Worm (Caenorhabditis elegans) whole organism, midembryonic: ENCODE results near the gene lgc-43.

ENCODE experiments used
- T22C8.4 ChIP-seq: fragments of 200-800 bp; sonication (Bioruptor generic); IDR thresholded peaks from 2 replicates; pipeline ENCODE4 v1.3.6; 2022; ENCODE audit warnings: missing genetic modification characterization, missing compliant biosample characterization
- cog-1 ChIP-seq: sonication (generic microtip); optimal IDR thresholded peaks from 2 replicates; lab custom pipeline; 2016; ENCODE audit warnings: missing genetic modification characterization, missing compliant biosample characterization
- flt-1 ChIP-seq: fragments of 200-800 bp; sonication (Bioruptor generic); IDR thresholded peaks from 2 replicates; pipeline ENCODE4 v1.3.6; 2022; ENCODE audit warnings: missing genetic modification characterization, missing compliant biosample characterization
- klf-2 ChIP-seq: fragments of 200-800 bp; sonication (Bioruptor generic); conservative IDR thresholded peaks from 2 replicates; pipeline ENCODE4 v1.3.6; 2022; ENCODE audit warnings: missing genetic modification reagents, missing genetic modification characterization, missing compliant biosample characterization
- med-1 ChIP-seq: sonication (generic microtip); optimal IDR thresholded peaks from 2 replicates; lab custom pipeline; 2017; ENCODE audit warnings: missing genetic modification characterization, mild to moderate bottlenecking, missing compliant biosample characterization, antibody characterized with exemption, missing genetic modification reagents; ENCODE audit not compliant: insufficient read depth
- ref-1 ChIP-seq: fragments of 200-800 bp; sonication (Bioruptor generic); conservative IDR thresholded peaks from 2 replicates; pipeline ENCODE4 v1.3.6; 2022; ENCODE audit warnings: missing genetic modification reagents, missing genetic modification characterization, missing compliant biosample characterization
- tab-1 ChIP-seq: fragments of 200-800 bp; sonication (Bioruptor generic); IDR thresholded peaks from 2 replicates; pipeline ENCODE4 v1.3.6; 2022; ENCODE audit warnings: missing genetic modification characterization, missing compliant biosample characterization
- ztf-23 ChIP-seq: fragments of 200-800 bp; sonication (Bioruptor generic); IDR thresholded peaks from 2 replicates; pipeline ENCODE4 v1.3.6; 2022; ENCODE audit warnings: missing genetic modification reagents, missing genetic modification characterization, missing compliant biosample characterization
- ztf-29 ChIP-seq: fragments of 200-800 bp; sonication (Bioruptor generic); IDR thresholded peaks from 2 replicates; pipeline ENCODE4 v1.3.6; 2022; ENCODE audit warnings: missing genetic modification reagents, missing genetic modification characterization, missing compliant biosample characterization

lgc-43 gene

DNA sequence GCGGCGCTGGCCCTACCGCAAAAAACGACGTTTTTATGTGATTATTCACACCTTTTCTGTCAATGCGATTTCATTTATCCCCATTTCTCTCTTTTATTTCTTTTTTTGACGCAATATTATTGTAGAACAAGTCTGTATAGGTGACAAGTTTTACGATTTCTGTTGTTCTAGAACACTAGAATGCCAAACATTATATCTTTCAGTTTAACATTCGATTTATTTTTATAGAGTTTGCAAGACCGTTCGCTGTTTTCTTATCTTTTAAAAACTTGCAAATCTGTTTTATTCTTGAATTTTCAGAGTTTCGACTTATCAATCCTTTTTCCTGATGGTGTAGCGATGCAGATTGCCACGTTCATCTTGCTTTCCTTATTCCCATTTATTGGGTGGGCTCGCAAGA lies 2.4 kb upstream of the lgc-43 start, which contains the start of gene efn-2:
Gene efn-2, plus strand, starts transcription at position 301 of the 400 bp plus-strand sequence.
- no peak for TF ChIP-seq tab-1 (GFP tag; lab: Robert Waterston, UW)
- TF ChIP-seq cog-1 (tag; lab: Kevin White, UChicago), result no peak
- no peak for TF ChIP-seq ztf-29
- TF ChIP-seq klf-2 (GFP tag; lab: Robert Waterston, UW), result no peak
- no peak for TF ChIP-seq ztf-23 (GFP tag; lab: Robert Waterston, UW)
- no peak for TF ChIP-seq med-1
- no peak for TF ChIP-seq ref-1 (GFP tag; lab: Robert Waterston, UW)
- TF ChIP-seq flt-1 (GFP tag; lab: Robert Waterston, UW), result no peak
- TF ChIP-seq T22C8.4, result no peak

- TF ChIP-seq tab-1 (GFP tag; lab: Robert Waterston, UW), result no peak
- no peak for TF ChIP-seq T22C8.4
- TF ChIP-seq ztf-29, result no peak
- TF ChIP-seq ref-1 (GFP tag; lab: Robert Waterston, UW), result no peak
- no peak for TF ChIP-seq flt-1 (GFP tag; lab: Robert Waterston, UW)
- no peak for TF ChIP-seq med-1
- TF ChIP-seq klf-2 (GFP tag; lab: Robert Waterston, UW), result no peak
- no peak for TF ChIP-seq ztf-23 (GFP tag; lab: Robert Waterston, UW)
- no peak for TF ChIP-seq cog-1 (tag; lab: Kevin White, UChicago)
These were observed 1.8 kb upstream of the lgc-43 start for ce11 chrIV:10576624-10577023.

ce11 chrIV:10577600-10577999 lies 867 bp upstream of the lgc-43 start:
- TF ChIP-seq klf-2 (GFP tag; lab: Robert Waterston, UW), result no peak
- no peak for TF ChIP-seq ztf-23 (GFP tag; lab: Robert Waterston, UW)
- TF ChIP-seq cog-1 (tag; lab: Kevin White, UChicago), result no peak
- TF ChIP-seq tab-1 (GFP tag; lab: Robert Waterston, UW), result no peak
- no peak for TF ChIP-seq med-1
- no peak for TF ChIP-seq flt-1 (GFP tag; lab: Robert Waterston, UW)
- no peak for TF ChIP-seq ztf-29

- TF ChIP-seq T22C8.4 (no peak), ztf-29 (no peak), klf-2 (GFP tag; lab: Robert Waterston, UW) (no peak), ref-1 (GFP tag; lab: Robert Waterston, UW) (no peak), tab-1 (GFP tag; lab: Robert Waterston, UW) (no peak), flt-1 (GFP tag; lab: Robert Waterston, UW) (no peak), ztf-23 (GFP tag; lab: Robert Waterston, UW) (no peak), cog-1 (tag; lab: Kevin White, UChicago) (no peak), med-1 (no peak)
These were observed 5.8 kb downstream of the lgc-43 start, which contains the start of gene oac-8 for ce11 chrIV:10584237-10584636. Gene oac-8, plus strand, starts transcription at chrIV:10584537.

DNA sequence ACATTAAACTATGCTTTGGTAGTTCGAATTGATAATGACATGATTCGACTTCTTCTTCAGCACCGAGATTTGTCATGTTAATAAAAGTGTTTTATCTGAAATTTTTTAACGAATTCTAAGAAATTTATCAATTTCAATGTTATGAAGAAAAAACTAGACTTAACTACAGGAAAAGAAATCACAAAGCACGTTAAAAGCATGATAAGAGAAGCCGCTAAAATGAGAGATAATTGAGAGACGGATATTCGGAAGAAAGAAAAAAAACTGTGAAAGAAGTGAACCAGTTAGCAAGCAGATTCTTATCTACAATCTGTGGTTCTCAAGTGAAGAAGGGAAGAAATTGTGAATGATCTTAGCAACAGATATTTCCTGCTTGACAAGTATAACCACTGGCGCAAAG lies 10.6 kb downstream of the lgc-43 start, which contains the start of gene C43F9.4:
Gene C43F9.4, minus strand, starts transcription at position 101 of the 400 bp plus-strand sequence.
- TF ChIP-seq med-1 (no peak), cog-1 (tag; lab: Kevin White, UChicago) (no peak)

- TF ChIP-seq T22C8.4 (no peak), cog-1 (tag; lab: Kevin White, UChicago) (no peak), tab-1 (GFP tag; lab: Robert Waterston, UW) (no peak), flt-1 (GFP tag; lab: Robert Waterston, UW) (no peak), ztf-29 (no peak), klf-2 (GFP tag; lab: Robert Waterston, UW) (no peak), ztf-23 (GFP tag; lab: Robert Waterston, UW) (no peak), ref-1 (GFP tag; lab: Robert Waterston, UW) (no peak), med-1 (no peak)
These were observed 12.2 kb downstream of the lgc-43 start, which contains the start of the genes C43F9.5 and nkb-2 for ce11 chrIV:10590649-10591048. Gene C43F9.5, minus strand, starts transcription at chrIV:10590749. Gene nkb-2, plus strand, starts transcription at chrIV:10590925.

- TF ChIP-seq tab-1 (GFP tag; lab: Robert Waterston, UW) (no peak), med-1 (no peak), klf-2 (GFP tag; lab: Robert Waterston, UW) (no peak), T22C8.4 (no peak), cog-1 (tag; lab: Kevin White, UChicago) (no peak), ref-1 (GFP tag; lab: Robert Waterston, UW) (no peak), ztf-29 (no peak), flt-1 (GFP tag; lab: Robert Waterston, UW) (no peak), ztf-23 (GFP tag; lab: Robert Waterston, UW) (no peak)
These were observed 15.1 kb downstream of the lgc-43 start, which contains the start of gene C43F9.7 for ce11 chrIV:10593570-10593969. Gene C43F9.7, minus strand, starts transcription at chrIV:10593670.

ce11 chrIV:10596505-10596904 lies 18.0 kb downstream of the lgc-43 start, which contains the start of gene C43F9.11:
Gene C43F9.11, plus strand, starts transcription at chrIV:10596805.
- no peak for TF ChIP-seq ztf-23 (GFP tag; lab: Robert Waterston, UW)
- no peak for TF ChIP-seq klf-2 (GFP tag; lab: Robert Waterston, UW)
- TF ChIP-seq flt-1 (GFP tag; lab: Robert Waterston, UW), result no peak
- no peak for TF ChIP-seq cog-1 (tag; lab: Kevin White, UChicago)
- TF ChIP-seq med-1, result no peak
- no peak for TF ChIP-seq ref-1 (GFP tag; lab: Robert Waterston, UW)
- no peak for TF ChIP-seq T22C8.4
- TF ChIP-seq ztf-29, result no peak
- TF ChIP-seq tab-1 (GFP tag; lab: Robert Waterston, UW), result no peak

DNA sequence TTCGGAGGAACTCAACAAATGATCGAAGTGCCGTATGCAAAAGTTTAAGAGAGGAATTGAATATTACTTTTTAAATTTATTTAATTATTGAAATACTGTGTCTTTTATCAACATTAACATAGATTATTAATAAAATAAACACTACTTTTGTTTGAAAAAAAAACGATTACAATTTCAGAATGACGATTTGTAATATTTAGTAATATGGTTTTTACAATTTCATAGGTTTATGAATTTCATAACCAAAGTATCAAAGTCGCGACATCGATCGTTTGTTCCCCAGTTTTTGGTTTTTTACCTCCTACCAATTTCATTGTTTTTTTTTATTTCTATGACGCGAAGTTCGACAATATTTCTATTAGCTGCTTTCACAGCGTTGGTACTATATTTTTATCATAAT lies 21.5 kb downstream of the lgc-43 start, which contains the start of gene R09H10.1:
Gene R09H10.1, plus strand, starts transcription at position 301 of the 400 bp plus-strand sequence.
- TF ChIP-seq flt-1 (GFP tag; lab: Robert Waterston, UW), result no peak
- TF ChIP-seq cog-1 (tag; lab: Kevin White, UChicago), result no peak
- TF ChIP-seq ref-1 (GFP tag; lab: Robert Waterston, UW), result no peak
- no peak for TF ChIP-seq klf-2 (GFP tag; lab: Robert Waterston, UW)
- no peak for TF ChIP-seq med-1
- no peak for TF ChIP-seq tab-1 (GFP tag; lab: Robert Waterston, UW)
- no peak for TF ChIP-seq ztf-29
- no peak for TF ChIP-seq ztf-23 (GFP tag; lab: Robert Waterston, UW)
- no peak for TF ChIP-seq T22C8.4

DNA sequence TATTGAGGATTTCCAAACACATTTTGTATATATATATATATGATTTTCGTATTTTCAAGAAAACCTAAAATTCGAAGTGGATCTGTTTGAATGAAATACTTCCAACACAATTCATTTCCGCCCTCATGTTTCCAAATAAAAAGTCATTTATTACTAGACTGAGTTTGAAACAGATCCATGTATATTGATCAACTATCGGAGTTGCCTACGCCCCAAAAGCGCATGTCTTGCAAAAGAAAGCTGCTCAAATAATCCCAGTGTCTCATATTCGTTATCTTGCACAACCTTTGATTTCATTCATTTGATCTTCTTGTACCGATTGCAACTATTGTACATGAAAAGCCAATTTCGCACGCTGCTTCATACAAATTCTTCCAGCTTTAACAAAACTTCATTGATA lies 24.2 kb downstream of the lgc-43 start, which contains the start of gene R09H10.2:
Gene R09H10.2, plus strand, starts transcription at position 301 of the 400 bp plus-strand sequence.
- TF ChIP-seq T22C8.4, result no peak
- no peak for TF ChIP-seq flt-1 (GFP tag; lab: Robert Waterston, UW)
- no peak for TF ChIP-seq tab-1 (GFP tag; lab: Robert Waterston, UW)
